Worm (Caenorhabditis elegans) whole organism, L4/young adult: ENCODE results near the gene fln-1.

ENCODE experiments used
- W03F9.2 ChIP-seq: fragments of 150-350 bp; optimal IDR thresholded peaks from 2 replicates; lab custom pipeline; 2014; ENCODE audit warnings: missing biosample characterization, missing genetic modification characterization
- dao-5 ChIP-seq: sonication (generic microtip); optimal IDR thresholded peaks from 2 replicates; lab custom pipeline; 2016; ENCODE audit warnings: missing genotype, missing genetic modification characterization, moderate library complexity, missing compliant biosample characterization
- him-1 ChIP-seq: sonication (generic microtip); optimal IDR thresholded peaks from 2 replicates; lab custom pipeline; 2016; ENCODE audit warnings: missing genotype, missing genetic modification reagents, missing genetic modification characterization, missing compliant biosample characterization

- TF ChIP-seq him-1 (tag; lab: Kevin White, UChicago), result no peak
- TF ChIP-seq W03F9.2 (tag; lab: Kevin White, UChicago), result no peak
- TF ChIP-seq dao-5 (tag; lab: Kevin White, UChicago), result no peak
Observed at ce11 chrIV:409935-410334, 34.1 kb upstream of the fln-1 start, which contains the start of gene kgb-1.
